Fruit fly (Drosophila melanogaster): Measurements from ENCODE around the gene fd3F.

The fd3F gene

DNA sequence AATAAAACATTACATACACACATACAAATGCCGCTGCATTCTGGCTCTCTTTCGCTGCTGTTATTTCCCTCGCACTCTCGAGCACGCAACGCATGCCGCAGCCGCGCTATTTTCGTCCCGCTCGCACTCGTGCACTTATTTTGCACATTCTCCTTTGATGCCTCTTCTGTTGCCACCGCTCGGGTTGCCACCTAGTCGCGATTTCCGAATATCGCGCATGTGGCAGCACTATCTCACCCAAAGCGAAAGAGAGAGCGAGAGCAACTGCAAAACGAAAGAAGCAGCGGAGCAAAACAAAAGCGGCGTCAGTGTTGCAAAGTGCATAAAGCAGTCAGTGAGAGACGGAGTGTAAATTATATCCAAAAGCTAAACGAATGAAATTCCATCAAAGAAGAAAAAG, 21.2 kb upstream of the fd3F start (continued):
- peak; percentile 10 for TF ChIP-seq Dad (GFP tag; optimal IDR thresholded peaks at IDR 0.05)
- no peak for TF ChIP-seq lov (optimal IDR thresholded peaks at IDR 0.05)
- TF ChIP-seq lov (GFP tag; IDR thresholded peaks at IDR 0.05), result 0 out of 3 replicates have a peak, but pooled peaks have one; percentile 18
- no peak for TF ChIP-seq corto (GFP tag; optimal IDR thresholded peaks at IDR 0.05)
- peak; percentile 43 for TF ChIP-seq CrebB (tag; optimal IDR thresholded peaks at IDR 0.05)
- no peak for TF ChIP-seq pita (GFP tag; optimal IDR thresholded peaks at IDR 0.05)
- no peak for TF ChIP-seq CG6254 (GFP tag; optimal IDR thresholded peaks at IDR 0.05)
- TF ChIP-seq CG9797 (GFP tag; optimal IDR thresholded peaks at IDR 0.05), result no peak
- peak; percentile 92 for TF ChIP-seq Med (GFP tag)
- peak in 1 of 2 experiments; percentile 12 for TF ChIP-seq Hr51 (GFP tag; optimal IDR thresholded peaks at IDR 0.05)
- no peak for TF ChIP-seq knrl (GFP tag; IDR thresholded peaks at IDR 0.05; ENCODE audit: partially characterized antibody)
- TF ChIP-seq D (optimal IDR thresholded peaks at IDR 0.05), result no peak
- TF ChIP-seq D (GFP tag; optimal IDR thresholded peaks at IDR 0.05), result no peak
- peak; percentile 8 for TF ChIP-seq shn (GFP tag; optimal IDR thresholded peaks at IDR 0.05)
- peak; percentile 55 for TF ChIP-seq CG34376 (GFP tag; optimal IDR thresholded peaks at IDR 0.05)
- TF ChIP-seq CoRest (tag; optimal IDR thresholded peaks at IDR 0.05), result no peak
- TF ChIP-seq cg (GFP tag; optimal IDR thresholded peaks at IDR 0.05), result peak; percentile 81
- no peak for TF ChIP-seq CG10209 (GFP tag; optimal IDR thresholded peaks at IDR 0.05)
- peak; percentile 21 for TF ChIP-seq caup (GFP tag; optimal IDR thresholded peaks at IDR 0.05; ENCODE audit: severe bottlenecking)
- TF ChIP-seq Pdp1 (GFP tag; optimal IDR thresholded peaks at IDR 0.05), result peak in 1 of 2 experiments; percentile 30
- peak; percentile 61 for TF ChIP-seq her (GFP tag; optimal IDR thresholded peaks at IDR 0.05)
- TF ChIP-seq CG12744 (GFP tag; optimal IDR thresholded peaks at IDR 0.05), result no peak
- no peak for TF ChIP-seq exex (tag; optimal IDR thresholded peaks at IDR 0.05)
- no peak for TF ChIP-seq Ravus (GFP tag; IDR thresholded peaks at IDR 0.05)
- peak; percentile 65; the same call in 1 of the 3 replicates for TF ChIP-seq ci (GFP tag; IDR thresholded peaks at IDR 0.05)
- TF ChIP-seq HmgD (GFP tag; optimal IDR thresholded peaks at IDR 0.05), result peak; percentile 68
- TF ChIP-seq hkb (optimal IDR thresholded peaks at IDR 0.05), result no peak
- 0 out of 2 replicates have a peak, but pooled peaks have one; percentile 9 for TF ChIP-seq hkb (GFP tag; IDR thresholded peaks at IDR 0.05)
- peak; percentile 36 for TF ChIP-seq HHEX (GFP tag; optimal IDR thresholded peaks at IDR 0.05)
- TF ChIP-seq Neu2 (GFP tag; optimal IDR thresholded peaks at IDR 0.05; ENCODE audit: borderline replicate concordance), result no peak
- peak; percentile 2 for TF ChIP-seq gsb-n (tag; optimal IDR thresholded peaks at IDR 0.05)
- no peak for TF ChIP-seq Bteb2 (GFP tag; optimal IDR thresholded peaks at IDR 0.05)
- peak; percentile 60 for TF ChIP-seq CG3847 (GFP tag; IDR thresholded peaks at IDR 0.05)
- peak; percentile 2 for TF ChIP-seq CG2116 (GFP tag; optimal IDR thresholded peaks at IDR 0.05)
- TF ChIP-seq ssp (GFP tag; IDR thresholded peaks at IDR 0.05), result no peak
- 0 out of 2 replicates have a peak, but pooled peaks have one; percentile 13 for TF ChIP-seq CG31224 (GFP tag; IDR thresholded peaks at IDR 0.05)
- peak; percentile 15; the same call in 1 of the 2 replicates for TF ChIP-seq sob (GFP tag; IDR thresholded peaks at IDR 0.05)
- TF ChIP-seq CG18764 (GFP tag; optimal IDR thresholded peaks at IDR 0.05), result peak; percentile 0
- TF ChIP-seq CkIIα-i1 (GFP tag; IDR thresholded peaks at IDR 0.05), result no peak
- peak; percentile 35; the same call in 1 of the 2 replicates for TF ChIP-seq CG4360 (GFP tag; IDR thresholded peaks at IDR 0.05)
- TF ChIP-seq NFAT (GFP tag; IDR thresholded peaks at IDR 0.05), result no peak
- peak; percentile 62 for TF ChIP-seq Deaf1 (tag; optimal IDR thresholded peaks at IDR 0.05)
- TF ChIP-seq dm (GFP tag; optimal IDR thresholded peaks at IDR 0.05), result peak; percentile 45
- peak; percentile 38; the same call in 1 of the 3 replicates for TF ChIP-seq HLH4C (GFP tag; IDR thresholded peaks at IDR 0.05; ENCODE audit: partially characterized antibody)
- peak; percentile 22 for TF ChIP-seq phol (tag; optimal IDR thresholded peaks at IDR 0.05)
- peak; percentile 22 for TF ChIP-seq mam (GFP tag; optimal IDR thresholded peaks at IDR 0.05)
- no peak for TF ChIP-seq cwo (GFP tag; optimal IDR thresholded peaks at IDR 0.05)
- TF ChIP-seq CG5180 (GFP tag; optimal IDR thresholded peaks at IDR 0.05), result peak; percentile 65
- no peak for TF ChIP-seq CG1233 (GFP tag; optimal IDR thresholded peaks at IDR 0.05)
- TF ChIP-seq cad (GFP tag; optimal IDR thresholded peaks at IDR 0.05), result no peak
- TF ChIP-seq Hsf (GFP tag; optimal IDR thresholded peaks at IDR 0.05), result no peak

Measured in whole organism, embryonic.